Fruit fly (Drosophila melanogaster): ENCODE results near the gene Ge-1.

Gene Ge-1

dm6 chr2L:11048307-11048706, 52.4 kb downstream of the Ge-1 start:
- no peak for TF ChIP-seq Myb (GFP tag; optimal IDR thresholded peaks at IDR 0.05)
- TF ChIP-seq Dll (GFP tag; IDR thresholded peaks at IDR 0.05; ENCODE audit: partially characterized antibody) = no peak
- TF ChIP-seq CG7357 (GFP tag; IDR thresholded peaks at IDR 0.05) = no peak
- no peak for TF ChIP-seq CG2202 (tag; optimal IDR thresholded peaks at IDR 0.05)
- no peak for TF ChIP-seq hth (optimal IDR thresholded peaks at IDR 0.05)
- TF ChIP-seq Sox102F (GFP tag; optimal IDR thresholded peaks at IDR 0.05) = no peak
- no peak for TF ChIP-seq fd64A (GFP tag; optimal IDR thresholded peaks at IDR 0.05)
- no peak for TF ChIP-seq wdn (GFP tag; IDR thresholded peaks at IDR 0.05)
- no peak for TF ChIP-seq CG15696 (tag; optimal IDR thresholded peaks at IDR 0.05)
- no peak for TF ChIP-seq Jarid2 (GFP tag; optimal IDR thresholded peaks at IDR 0.05)
- no peak for TF ChIP-seq Lim3 (GFP tag; IDR thresholded peaks at IDR 0.05)
- TF ChIP-seq NfI (GFP tag; optimal IDR thresholded peaks at IDR 0.05) = no peak
- TF ChIP-seq Hr51 (GFP tag; optimal IDR thresholded peaks at IDR 0.05) = no peak
- TF ChIP-seq Drgx (GFP tag; IDR thresholded peaks at IDR 0.05) = no peak
- no peak for TF ChIP-seq Dip3 (GFP tag; optimal IDR thresholded peaks at IDR 0.05)
- TF ChIP-seq Chrac-16 (GFP tag; optimal IDR thresholded peaks at IDR 0.05) = no peak
- TF ChIP-seq Gsc (GFP tag; IDR thresholded peaks at IDR 0.05) = no peak
- no peak for TF ChIP-seq CG6689 (GFP tag; IDR thresholded peaks at IDR 0.05)

DNA sequence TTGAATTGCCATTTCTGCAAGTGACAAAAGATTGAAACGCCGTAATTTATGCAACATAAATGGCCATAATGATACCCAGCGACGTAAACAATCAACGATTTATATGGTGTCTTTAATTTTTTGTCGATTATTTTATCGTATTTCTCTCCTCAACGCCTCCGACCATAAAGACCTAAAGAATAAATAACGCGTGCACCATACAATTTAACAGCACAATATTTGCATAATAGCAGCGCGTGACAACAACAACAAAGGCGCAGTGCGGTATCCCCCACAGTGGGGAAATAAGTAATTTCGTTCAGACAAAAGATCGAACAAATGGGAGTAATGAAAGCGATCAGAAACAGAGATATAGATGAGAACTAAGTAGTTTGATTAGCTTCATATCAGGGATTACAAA, 54.6 kb downstream of the Ge-1 start:
- TF ChIP-seq CG30020 (tag; optimal IDR thresholded peaks at IDR 0.05) (no peak), vvl (GFP tag; IDR thresholded peaks at IDR 0.05) (0 out of 2 replicates have a peak, but pooled peaks have one; percentile 7), trem (tag; optimal IDR thresholded peaks at IDR 0.05) (no peak), CG4360 (GFP tag; IDR thresholded peaks at IDR 0.05) (peak; percentile 37; the same call in 1 of the 2 replicates), eve (GFP tag; optimal IDR thresholded peaks at IDR 0.05) (peak in 1 of 2 experiments; percentile 1), CG1024 (GFP tag; IDR thresholded peaks at IDR 0.05) (no peak)

dm6 chr2L:11045467-11045914, 55.2 kb downstream of the Ge-1 start:
- TF ChIP-seq Sox100B (GFP tag; optimal IDR thresholded peaks at IDR 0.05) = no peak
- peak; percentile 6 for TF ChIP-seq HLHmδ (GFP tag; optimal IDR thresholded peaks at IDR 0.05)
- peak; percentile 79 for TF ChIP-seq crol (GFP tag; IDR thresholded peaks at IDR 0.05)
- TF ChIP-seq CG12769 (tag; optimal IDR thresholded peaks at IDR 0.05) = peak; percentile 11
- peak; percentile 26 for TF ChIP-seq kni (GFP tag; optimal IDR thresholded peaks at IDR 0.05)
- TF ChIP-seq CG3163 (GFP tag; optimal IDR thresholded peaks at IDR 0.05) = peak; percentile 35
- no peak for TF ChIP-seq Dfd (GFP tag; optimal IDR thresholded peaks at IDR 0.05)
- no peak for TF ChIP-seq CG17328 (GFP tag; IDR thresholded peaks at IDR 0.05)
- TF ChIP-seq C15 (GFP tag; IDR thresholded peaks at IDR 0.05) = no peak
- peak in 1 of 2 experiments; percentile 96 for TF ChIP-seq Hr78 (GFP tag; optimal IDR thresholded peaks at IDR 0.05)
- peak; percentile 38 for TF ChIP-seq sd (tag; optimal IDR thresholded peaks at IDR 0.05)

Measured in whole organism, embryonic.